Fruit fly (Drosophila melanogaster) whole organism, embryonic: ENCODE measurements around the gene Desat2.

Experiments used
- Atf6 ChIP-seq: fragments of 200-800 bp; sonication (Bioruptor generic); IDR thresholded peaks from 2 replicates; pipeline ENCODE4 v1.3.6; 2022; ENCODE audit warnings: missing biosample characterization, missing genetic modification characterization
- CG10147 ChIP-seq: fragments of 200-800 bp; sonication (Bioruptor generic); optimal IDR thresholded peaks from 2 replicates; lab custom pipeline; 2019; ENCODE audit warnings: missing biosample characterization, mild to moderate bottlenecking, missing genetic modification characterization, moderate library complexity
- CG10654 ChIP-seq: fragments of 200-800 bp; sonication (Bioruptor generic); optimal IDR thresholded peaks from 2 replicates; lab custom pipeline; 2016; ENCODE audit warnings: missing biosample characterization, missing genetic modification characterization
- CG11696 ChIP-seq: fragments of 200-800 bp; sonication (Bioruptor generic); IDR thresholded peaks from 2 replicates; pipeline ENCODE4 v1.3.6; 2022; ENCODE audit warnings: missing biosample characterization, missing genetic modification characterization
- CG13287 ChIP-seq: fragments of 200-800 bp; sonication (Bioruptor generic); IDR thresholded peaks from 2 replicates; pipeline ENCODE4 v1.3.6; 2022; ENCODE audit warnings: missing biosample characterization, missing genetic modification characterization; ENCODE audit not compliant: partially characterized antibody
- CG14050 ChIP-seq: fragments of 200-800 bp; sonication (Bioruptor generic); IDR thresholded peaks from 3 replicates; pipeline ENCODE4 v1.3.6; 2022; ENCODE audit warnings: missing biosample characterization, missing genetic modification characterization
- CG14860 ChIP-seq: fragments of 200-800 bp; sonication (Bioruptor generic); IDR thresholded peaks from 3 replicates; pipeline ENCODE4 v1.3.6; 2022; ENCODE audit warnings: missing biosample characterization, missing genetic modification characterization; ENCODE audit not compliant: partially characterized antibody
- CG18262 ChIP-seq: fragments of 200-800 bp; optimal IDR thresholded peaks from 3 replicates; lab custom pipeline; 2019; ENCODE audit warnings: missing biosample characterization, mild to moderate bottlenecking, missing genetic modification characterization, moderate library complexity
- CG2116 ChIP-seq: fragments of 200-800 bp; sonication (Bioruptor generic); optimal IDR thresholded peaks from 3 replicates; lab custom pipeline; 2018; ENCODE audit warnings: missing biosample characterization, mild to moderate bottlenecking, missing genetic modification characterization
- CG2129 ChIP-seq: fragments of 200-800 bp; sonication (Bioruptor generic); IDR thresholded peaks from 2 replicates; pipeline ENCODE4 v1.3.6; 2022; ENCODE audit warnings: missing biosample characterization, missing genetic modification characterization; ENCODE audit not compliant: partially characterized antibody
- CG30431 ChIP-seq: fragments of 200-800 bp; sonication (Bioruptor generic); optimal IDR thresholded peaks from 2 replicates; lab custom pipeline; 2017; ENCODE audit warnings: missing biosample characterization, missing genetic modification characterization
- CG4360 ChIP-seq: fragments of 200-800 bp; sonication (Bioruptor generic); IDR thresholded peaks from 2 replicates; pipeline ENCODE4 v1.3.6; 2022; ENCODE audit warnings: missing biosample characterization, missing genetic modification characterization
- CG6272 ChIP-seq: fragments of 200-800 bp; sonication (Bioruptor generic); IDR thresholded peaks from 2 replicates; pipeline ENCODE4 v1.3.6; 2022; ENCODE audit warnings: missing biosample characterization, missing genetic modification characterization
- CG6765 ChIP-seq: fragments of 200-800 bp; sonication (Bioruptor generic); optimal IDR thresholded peaks from 3 replicates; lab custom pipeline; 2017; ENCODE audit warnings: missing biosample characterization, mild to moderate bottlenecking, missing genetic modification characterization
- CG7745 ChIP-seq: fragments of 200-800 bp; sonication (Bioruptor generic); optimal IDR thresholded peaks from 2 replicates; lab custom pipeline; 2018; ENCODE audit warnings: missing biosample characterization, mild to moderate bottlenecking, missing genetic modification characterization, moderate library complexity
- CG7963 ChIP-seq: fragments of 200-800 bp; sonication (Bioruptor generic); IDR thresholded peaks from 3 replicates; pipeline ENCODE4 v1.3.6; 2022; ENCODE audit warnings: missing biosample characterization, missing genetic modification characterization; ENCODE audit not compliant: partially characterized antibody
- CG9727 ChIP-seq: fragments of 200-800 bp; sonication (Bioruptor generic); optimal IDR thresholded peaks from 3 replicates; lab custom pipeline; 2017; ENCODE audit warnings: missing biosample characterization, mild to moderate bottlenecking, missing genetic modification characterization
- CTCF ChIP-seq: fragments of 200-800 bp; sonication (Bioruptor generic); optimal IDR thresholded peaks from 2 replicates; lab custom pipeline; 2017; ENCODE audit warnings: missing biosample characterization, mild to moderate bottlenecking, missing genetic modification characterization, moderate library complexity
- CoRest ChIP-seq: fragments of 200-800 bp; sonication (Bioruptor generic); optimal IDR thresholded peaks from 3 replicates; lab custom pipeline; 2018; ENCODE audit warnings: missing biosample characterization, mild to moderate bottlenecking, missing genetic modification characterization, moderate library complexity
- D19B ChIP-seq: fragments of 200-800 bp; sonication (Bioruptor generic); optimal IDR thresholded peaks from 2 replicates; lab custom pipeline; 2017; ENCODE audit warnings: missing biosample characterization, mild to moderate bottlenecking, missing genetic modification characterization
- Dref ChIP-seq: fragments of 200-800 bp; sonication (Bioruptor generic); IDR thresholded peaks from 2 replicates; pipeline ENCODE4 v1.3.6; 2022; ENCODE audit warnings: missing biosample characterization, missing genetic modification characterization
- E2f2 ChIP-seq: fragments of 200-800 bp; sonication (Bioruptor generic); IDR thresholded peaks from 2 replicates; pipeline ENCODE4 v1.3.6; 2022; ENCODE audit warnings: missing biosample characterization, missing genetic modification characterization
- Eip74EF ChIP-seq, 2 experiments: fragments of 200-800 bp in 1 of 2; fragments of >200 bp in 1 of 2; sonication (Bioruptor generic) in 1 of 2; optimal IDR thresholded peaks; 2 replicates each; lab custom pipeline; 2017 to 2019; ENCODE audit warnings: missing biosample characterization in 2 of 2, missing genetic modification characterization in 2 of 2, mild to moderate bottlenecking in 1 of 2, moderate library complexity in 1 of 2
- Ets65A ChIP-seq: fragments of 200-800 bp; sonication (Bioruptor generic); peaks from one replicate; lab custom pipeline; 2016; ENCODE audit warnings: missing biosample characterization, missing genetic modification characterization
- Hr51 ChIP-seq, 2 experiments: fragments of 200-800 bp; sonication (Bioruptor generic); optimal IDR thresholded peaks; 2 replicates in 1 of 2; 3 replicates in 1 of 2; lab custom pipeline; 2016 to 2018; ENCODE audit warnings: missing biosample characterization in 2 of 2, missing genetic modification characterization in 2 of 2, mild to moderate bottlenecking in 1 of 2, moderate library complexity in 1 of 2
- Hr78 ChIP-seq, 2 experiments: fragments of 200-800 bp in 1 of 2; fragments of >200 bp in 1 of 2; sonication (Bioruptor generic) in 1 of 2; optimal IDR thresholded peaks; 2 replicates each; lab custom pipeline; 2017 to 2019; ENCODE audit warnings: missing biosample characterization in 2 of 2, missing genetic modification characterization in 2 of 2, mild to moderate bottlenecking in 1 of 2, moderate library complexity in 1 of 2
- MESR4 ChIP-seq: fragments of 200-800 bp; sonication (Bioruptor generic); optimal IDR thresholded peaks from 2 replicates; lab custom pipeline; 2018; ENCODE audit warnings: missing biosample characterization, mild to moderate bottlenecking, missing genetic modification characterization, moderate library complexity
- Scr ChIP-seq: fragments of 200-800 bp; sonication (Bioruptor generic); IDR thresholded peaks from 2 replicates; pipeline ENCODE4 v1.3.6; 2022; ENCODE audit warnings: missing biosample characterization, missing genetic modification characterization; ENCODE audit not compliant: partially characterized antibody
- Sry-β ChIP-seq: fragments of 200-800 bp; sonication (Bioruptor generic); optimal IDR thresholded peaks from 2 replicates; lab custom pipeline; 2018; ENCODE audit warnings: missing biosample characterization, mild to moderate bottlenecking, missing genetic modification characterization, moderate library complexity
- Xbp1 ChIP-seq: fragments of 200-800 bp; sonication (Bioruptor generic); optimal IDR thresholded peaks from 3 replicates; lab custom pipeline; 2016; ENCODE audit warnings: missing biosample characterization, mild to moderate bottlenecking, missing genetic modification characterization
- YL-1 ChIP-seq: fragments of 200-800 bp; sonication (Bioruptor generic); optimal IDR thresholded peaks from 3 replicates; lab custom pipeline; 2017; ENCODE audit warnings: missing biosample characterization, mild to moderate bottlenecking, missing genetic modification characterization
- chn ChIP-seq: fragments of 200-800 bp; sonication (Bioruptor generic); optimal IDR thresholded peaks from 2 replicates; lab custom pipeline; 2016; ENCODE audit warnings: missing biosample characterization, missing genetic modification characterization
- crol ChIP-seq: fragments of 200-800 bp; sonication (Bioruptor generic); IDR thresholded peaks from 2 replicates; pipeline ENCODE4 v1.3.6; 2022; ENCODE audit warnings: missing biosample characterization, missing genetic modification characterization
- dmrt99B ChIP-seq: fragments of 200-800 bp; sonication (Bioruptor generic); optimal IDR thresholded peaks from 2 replicates; lab custom pipeline; 2018; ENCODE audit warnings: missing biosample characterization, mild to moderate bottlenecking, missing genetic modification characterization, moderate library complexity
- fd64A ChIP-seq: fragments of 200-800 bp; sonication (Bioruptor generic); optimal IDR thresholded peaks from 3 replicates; lab custom pipeline; 2018; ENCODE audit warnings: missing biosample characterization, mild to moderate bottlenecking, missing genetic modification characterization
- gt ChIP-seq: fragments of 200-800 bp; sonication (Bioruptor generic); IDR thresholded peaks from 2 replicates; pipeline ENCODE4 v1.3.6; 2022; ENCODE audit warnings: missing biosample characterization, missing genetic modification characterization
- hb ChIP-seq: fragments of 200-800 bp; sonication (Bioruptor generic); IDR thresholded peaks from 3 replicates; pipeline ENCODE4 v1.3.6; 2022; ENCODE audit warnings: missing biosample characterization, missing genetic modification characterization; ENCODE audit not compliant: partially characterized antibody
- knrl ChIP-seq: fragments of 200-800 bp; sonication (Bioruptor generic); IDR thresholded peaks from 3 replicates; pipeline ENCODE4 v1.3.6; 2022; ENCODE audit warnings: missing biosample characterization, missing genetic modification characterization; ENCODE audit not compliant: partially characterized antibody
- lab ChIP-seq: fragments of 200-800 bp; sonication (Bioruptor generic); optimal IDR thresholded peaks from 3 replicates; lab custom pipeline; 2017; ENCODE audit warnings: missing biosample characterization, missing genetic modification characterization, mild to moderate bottlenecking, moderate library complexity, missing genetic modification reagents
- mirr ChIP-seq: fragments of 200-800 bp; sonication (Bioruptor generic); optimal IDR thresholded peaks from 3 replicates; lab custom pipeline; 2018; ENCODE audit warnings: missing biosample characterization, mild to moderate bottlenecking, missing genetic modification characterization
- nerfin-1 ChIP-seq: fragments of 200-800 bp; sonication (Bioruptor generic); optimal IDR thresholded peaks from 3 replicates; lab custom pipeline; 2019; ENCODE audit warnings: missing biosample characterization, mild to moderate bottlenecking, missing genetic modification characterization, moderate library complexity
- p53 ChIP-seq: fragments of 200-800 bp; sonication (Bioruptor generic); optimal IDR thresholded peaks from 2 replicates; lab custom pipeline; 2016; ENCODE audit warnings: missing biosample characterization, missing genetic modification characterization
- pfk ChIP-seq: fragments of 200-800 bp; sonication (Bioruptor generic); optimal IDR thresholded peaks from 2 replicates; lab custom pipeline; 2018; ENCODE audit warnings: missing biosample characterization, mild to moderate bottlenecking, missing genetic modification characterization, moderate library complexity
- salm ChIP-seq: fragments of 200-800 bp; sonication (Bioruptor generic); optimal IDR thresholded peaks from 2 replicates; lab custom pipeline; 2018; ENCODE audit warnings: missing biosample characterization, mild to moderate bottlenecking, missing genetic modification characterization
- vvl ChIP-seq: fragments of 200-800 bp; sonication (Bioruptor generic); IDR thresholded peaks from 2 replicates; pipeline ENCODE4 v1.3.6; 2022; ENCODE audit warnings: missing biosample characterization, missing genetic modification characterization
- wdn ChIP-seq: fragments of 200-800 bp; sonication (Bioruptor generic); IDR thresholded peaks from 2 replicates; pipeline ENCODE4 v1.3.6; 2022; ENCODE audit warnings: missing biosample characterization, missing genetic modification characterization
- zen ChIP-seq: fragments of 200-800 bp; sonication (Bioruptor generic); optimal IDR thresholded peaks from 3 replicates; lab custom pipeline; 2018; ENCODE audit warnings: missing biosample characterization, mild to moderate bottlenecking, missing genetic modification characterization, moderate library complexity
- zen2 ChIP-seq: fragments of 200-800 bp; sonication (Bioruptor generic); IDR thresholded peaks from 3 replicates; pipeline ENCODE4 v1.3.6; 2022; ENCODE audit warnings: missing biosample characterization, missing genetic modification characterization; ENCODE audit not compliant: partially characterized antibody

Gene Desat2

DNA sequence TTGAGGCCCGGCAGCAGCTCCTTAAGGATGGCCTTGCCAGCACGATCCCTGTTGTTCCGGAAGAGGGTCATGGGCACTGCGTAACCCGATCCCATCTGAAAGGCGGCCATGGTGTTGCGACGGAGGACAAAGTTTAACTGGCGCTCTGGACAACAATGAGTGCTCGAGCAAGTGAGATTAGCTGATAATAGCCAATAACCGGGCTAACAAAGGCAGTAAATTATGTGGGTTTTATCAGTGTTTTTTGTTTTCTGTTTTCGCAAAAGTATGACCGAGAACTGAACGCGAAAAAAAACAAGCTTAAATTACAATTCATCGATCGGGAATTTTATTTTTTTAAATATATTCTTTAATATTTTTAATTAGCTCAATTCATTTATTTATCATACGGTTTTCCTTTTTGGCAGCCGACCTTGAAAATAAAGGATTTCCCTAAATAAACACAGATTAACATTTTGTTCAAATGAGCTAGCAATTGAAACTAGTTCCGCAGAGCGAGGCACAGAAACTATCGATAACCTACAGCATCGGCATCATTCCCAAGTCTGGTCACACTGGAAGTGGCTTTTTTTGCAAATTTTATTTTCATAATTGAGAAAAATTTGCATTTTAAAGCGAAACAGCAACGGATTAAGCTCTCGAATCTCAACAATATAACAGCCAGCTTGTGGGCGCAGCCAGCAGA is 22.6 kb upstream of the Desat2 start, which contains the start of the genes Dip-C and pps (continued):
- peak; percentile 22 for TF ChIP-seq Ets65A (GFP tag; lab: Kevin White, UChicago)
- peak; percentile 55; the same call in 2 of the 3 replicates for TF ChIP-seq zen2 (GFP tag; lab: Robert Waterston, UW)
- no peak for TF ChIP-seq CG14050 (GFP tag; lab: Robert Waterston, UW)
- TF ChIP-seq CG18262 (tag; lab: Kevin White, UChicago): no peak
- peak; percentile 35 for TF ChIP-seq CG2116 (GFP tag; lab: Kevin White, UChicago)
- TF ChIP-seq Atf6 (GFP tag; lab: Robert Waterston, UW): no peak
- no peak for TF ChIP-seq chn (GFP tag; lab: Kevin White, UChicago)
- peak; percentile 40; the same call in 1 of the 2 replicates for TF ChIP-seq CG2129 (GFP tag; lab: Robert Waterston, UW)
- TF ChIP-seq Hr78 (GFP tag; optimal IDR thresholded peaks at IDR 0.05; lab: Kevin White, UChicago): no peak
- TF ChIP-seq Scr: peak; percentile 76
- peak; percentile 23 for TF ChIP-seq mirr
- TF ChIP-seq CTCF (GFP tag; lab: Kevin White, UChicago): no peak
- TF ChIP-seq D19B (GFP tag; lab: Kevin White, UChicago): no peak
- no peak for TF ChIP-seq salm (tag; lab: Kevin White, UChicago)
- TF ChIP-seq CG10147 (GFP tag; lab: Kevin White, UChicago): no peak
- no peak for TF ChIP-seq Eip74EF (GFP tag; optimal IDR thresholded peaks at IDR 0.05; lab: Kevin White, UChicago)
- peak; percentile 35; the same call in 1 of the 3 replicates for TF ChIP-seq CG14860 (GFP tag; lab: Robert Waterston, UW)
- peak; percentile 76 for TF ChIP-seq knrl (GFP tag; lab: Robert Waterston, UW)
- no peak; the same call in 1 of the 2 replicates for TF ChIP-seq vvl (GFP tag; lab: Robert Waterston, UW)
- TF ChIP-seq CG13287: peak; percentile 85
- TF ChIP-seq gt (GFP tag; lab: Robert Waterston, UW): no peak
- TF ChIP-seq p53: no peak
- no peak for TF ChIP-seq pfk (GFP tag; lab: Kevin White, UChicago)
- peak; percentile 75 for TF ChIP-seq Dref (GFP tag; lab: Robert Waterston, UW)
- no peak for TF ChIP-seq CG11696 (GFP tag; lab: Robert Waterston, UW)
- TF ChIP-seq E2f2 (GFP tag; lab: Robert Waterston, UW): peak; percentile 20; the same call in 1 of the 2 replicates
- TF ChIP-seq CoRest (tag; lab: Kevin White, UChicago): peak; percentile 46
- peak; percentile 28 for TF ChIP-seq CG9727 (GFP tag; lab: Kevin White, UChicago)
- no peak for TF ChIP-seq CG4360 (GFP tag; lab: Robert Waterston, UW)
- peak; percentile 49 for TF ChIP-seq MESR4 (GFP tag; lab: Kevin White, UChicago)
- TF ChIP-seq CG6272: no peak
- TF ChIP-seq dmrt99B (tag; lab: Kevin White, UChicago): no peak
- no peak for TF ChIP-seq fd64A
- no peak for TF ChIP-seq crol
- TF ChIP-seq Xbp1 (GFP tag; lab: Kevin White, UChicago): peak; percentile 3
- no peak for TF ChIP-seq CG10654 (GFP tag; lab: Kevin White, UChicago)
- no peak for TF ChIP-seq Hr51 (GFP tag; optimal IDR thresholded peaks at IDR 0.05; lab: Kevin White, UChicago)
- no peak for TF ChIP-seq CG7745 (tag; lab: Kevin White, UChicago)
- no peak for TF ChIP-seq lab (GFP tag; lab: Kevin White, UChicago)
- peak; percentile 40; the same call in 1 of the 3 replicates for TF ChIP-seq hb
- no peak for TF ChIP-seq Sry-β
- peak; percentile 20 for TF ChIP-seq zen (tag; lab: Kevin White, UChicago)
- TF ChIP-seq CG6765: no peak
- no peak for TF ChIP-seq nerfin-1 (tag; lab: Kevin White, UChicago)
- TF ChIP-seq CG7963 (GFP tag; lab: Robert Waterston, UW): peak; percentile 39; the same call in 1 of the 3 replicates
- peak; percentile 84 for TF ChIP-seq YL-1 (GFP tag; lab: Kevin White, UChicago)
- no peak for TF ChIP-seq wdn (GFP tag; lab: Robert Waterston, UW)
- TF ChIP-seq CG30431 (GFP tag; lab: Kevin White, UChicago): no peak
